Fruit fly (Drosophila melanogaster) whole organism, larva: ENCODE data around the gene Gr93a.

Experiments
- noc ChIP-seq: fragments of 200-800 bp; sonication (Bioruptor generic); optimal IDR thresholded peaks from 3 replicates; lab custom pipeline; 2019; ENCODE audit warnings: missing biosample characterization, mild to moderate bottlenecking, missing genetic modification characterization, moderate library complexity

Gr93a gene

DNA sequence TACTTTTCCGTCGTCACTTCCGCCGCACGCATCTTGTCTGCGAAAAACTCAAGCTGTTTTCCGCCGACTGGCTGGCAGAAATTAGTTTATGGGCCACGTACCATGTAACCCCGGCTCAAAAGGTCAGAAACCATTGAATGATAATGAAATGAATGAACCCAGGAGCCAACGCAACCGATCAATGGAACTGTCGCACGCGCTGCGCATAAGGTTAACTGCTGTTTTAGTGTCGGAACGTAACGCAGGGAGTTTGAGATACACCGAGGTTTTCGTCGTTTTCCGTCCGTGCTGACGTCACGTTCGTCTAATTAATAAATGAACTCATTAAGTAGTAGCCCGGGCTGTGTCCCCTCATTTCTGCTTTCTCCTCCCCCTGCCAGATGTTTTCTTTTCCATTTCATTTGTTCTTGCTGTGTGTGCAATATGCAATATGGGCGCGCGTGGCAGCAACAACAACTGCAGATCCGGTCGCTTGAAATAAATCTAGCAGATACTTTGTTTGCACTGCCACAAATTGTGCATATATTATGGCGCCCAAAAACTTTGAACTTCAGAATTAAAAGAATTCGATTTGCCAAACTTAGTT lies 26.1 kb downstream of the Gr93a start:
- TF ChIP-seq noc, result no peak

dm6 chr3R:21859509-21859908 lies 27.2 kb downstream of the Gr93a start:
- no peak for TF ChIP-seq noc

- TF ChIP-seq noc, result no peak
These were observed 30.0 kb downstream of the Gr93a start for dm6 chr3R:21862137-21862850.

- no peak for TF ChIP-seq noc
These were observed 30.6 kb downstream of the Gr93a start for dm6 chr3R:21862868-21863267.

DNA sequence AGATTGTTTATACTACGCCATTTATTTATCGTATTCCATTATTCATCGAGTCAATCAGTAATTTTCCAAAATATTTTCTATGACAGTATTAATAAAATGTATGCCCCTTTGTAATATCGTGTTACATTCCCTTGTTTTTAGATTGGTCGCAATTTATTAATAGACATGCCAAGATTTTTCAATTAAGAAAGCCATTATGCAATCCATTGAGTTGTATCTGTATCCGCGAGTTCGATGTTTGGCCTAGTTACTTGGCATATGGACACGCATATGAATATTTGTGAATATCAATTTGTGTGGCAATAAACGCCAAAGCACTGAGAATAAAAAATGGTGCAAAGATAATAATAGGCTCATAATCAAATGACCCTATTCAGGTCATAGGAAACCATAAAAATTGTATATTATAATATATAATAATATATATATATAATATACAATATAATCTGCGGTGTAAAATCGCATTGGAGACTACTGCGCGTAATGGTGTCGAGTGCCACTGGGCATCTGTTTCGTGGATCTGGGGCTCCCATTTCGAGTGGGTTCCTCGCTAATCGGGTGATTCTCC lies 31.6 kb downstream of the Gr93a start:
- TF ChIP-seq noc, result no peak

dm6 chr3R:21864484-21864883 lies 32.2 kb downstream of the Gr93a start:
- no peak for TF ChIP-seq noc

- TF ChIP-seq noc, result no peak
These were observed 32.7 kb downstream of the Gr93a start, which contains the start of gene lsn for dm6 chr3R:21864992-21865391. TSS of gene lsn (plus strand) at chr3R:21865168.

DNA sequence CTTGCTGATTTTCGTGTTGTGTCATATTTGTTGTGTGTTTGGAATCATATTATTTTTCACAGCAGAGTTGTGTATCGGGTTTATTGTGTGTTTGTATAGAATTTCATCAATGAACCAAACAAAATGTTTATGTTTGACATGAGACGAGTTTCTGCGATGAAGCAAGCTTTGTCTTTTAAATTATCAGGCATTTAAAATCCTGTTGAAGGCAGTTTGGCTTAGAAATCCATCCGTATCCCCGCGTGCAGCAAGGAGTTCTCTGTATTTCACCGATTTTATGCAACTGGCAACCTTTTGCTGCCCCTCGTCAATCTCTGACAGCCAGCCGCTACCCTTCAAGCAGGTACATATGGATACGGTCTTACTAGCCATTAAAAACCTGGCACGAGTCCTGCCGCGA lies 35.5 kb downstream of the Gr93a start, which contains the start of the genes CG6569 and Cby:
TSS of gene CG6569 (minus strand) at position 101 of the 400 bp plus-strand sequence.
TSS of gene Cby (plus strand) at position 185 of the 400 bp plus-strand sequence.
- no peak for TF ChIP-seq noc

DNA sequence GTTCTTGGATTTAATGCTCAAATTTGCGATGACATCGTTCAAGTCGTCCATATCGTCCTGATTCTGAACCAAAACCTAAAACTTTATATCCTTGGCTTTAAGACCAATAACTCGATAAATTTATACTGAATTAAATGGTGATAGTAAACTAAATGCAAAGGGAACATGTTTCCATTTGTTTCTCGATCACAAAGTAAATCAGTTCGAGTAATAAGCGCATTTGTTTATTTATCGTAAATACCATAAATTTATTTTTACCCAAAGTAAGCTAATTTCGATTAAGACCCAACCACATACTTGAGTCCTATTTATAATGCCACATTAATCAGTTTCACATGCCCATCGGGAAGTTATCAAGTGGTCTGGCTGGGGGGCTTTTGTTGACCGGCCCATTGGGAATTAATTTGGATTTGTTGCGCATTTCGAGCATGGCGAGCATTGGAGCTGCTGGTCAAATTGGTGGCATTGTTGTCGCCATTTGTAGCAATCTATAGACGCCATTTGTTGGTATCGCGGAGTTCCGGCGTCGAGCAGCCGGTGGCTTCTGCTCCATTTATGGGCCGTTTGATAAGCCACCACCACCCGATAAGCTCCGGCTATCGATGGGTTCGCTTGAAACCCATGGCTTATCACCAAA lies 37.3 kb downstream of the Gr93a start, which contains the start of gene CG31174:
TSS of gene CG31174 (minus strand) at position 51 of the 637 bp plus-strand sequence.
- no peak for TF ChIP-seq noc

DNA sequence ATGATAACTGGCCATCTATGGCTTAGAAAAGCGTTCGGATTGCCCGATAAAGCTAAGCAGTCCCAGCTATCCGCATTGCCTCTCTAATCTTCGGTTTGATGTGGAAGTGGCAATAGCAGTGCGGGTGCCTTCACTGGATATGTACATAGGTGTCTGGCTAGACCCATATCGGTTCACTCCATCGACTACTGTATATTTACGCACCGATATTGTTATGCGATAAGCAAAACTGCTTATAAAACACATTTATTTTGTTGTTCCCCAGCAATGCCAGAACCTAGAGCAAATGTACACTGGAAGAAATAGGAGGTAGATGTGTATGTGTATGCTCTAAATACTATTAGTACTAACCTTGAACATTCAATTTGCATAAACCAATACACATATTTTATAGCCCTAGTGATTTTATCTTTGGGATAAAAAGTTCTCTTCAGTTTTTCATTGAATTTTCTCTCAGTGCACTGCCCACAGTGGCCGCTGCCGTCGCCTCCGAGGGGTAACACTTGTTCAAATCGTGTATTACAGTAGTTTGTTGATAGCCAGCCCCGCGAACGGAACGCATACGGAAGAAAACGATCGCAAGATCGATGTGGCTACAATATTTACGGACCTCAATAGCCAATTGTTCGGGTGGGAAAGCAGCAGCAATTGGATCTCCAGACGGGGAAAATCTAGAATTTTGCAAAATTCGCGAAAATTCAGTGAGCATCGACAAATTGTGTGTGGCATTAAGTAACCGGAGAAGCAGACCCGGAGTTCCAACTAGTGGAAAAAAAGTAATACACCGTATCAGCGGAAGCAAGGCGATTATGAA lies 38.1 kb downstream of the Gr93a start, which contains the start of gene CG31431:
TSS of gene CG31431 (plus strand) at position 524 of the 814 bp plus-strand sequence.
- peak; percentile 99 for TF ChIP-seq noc

DNA sequence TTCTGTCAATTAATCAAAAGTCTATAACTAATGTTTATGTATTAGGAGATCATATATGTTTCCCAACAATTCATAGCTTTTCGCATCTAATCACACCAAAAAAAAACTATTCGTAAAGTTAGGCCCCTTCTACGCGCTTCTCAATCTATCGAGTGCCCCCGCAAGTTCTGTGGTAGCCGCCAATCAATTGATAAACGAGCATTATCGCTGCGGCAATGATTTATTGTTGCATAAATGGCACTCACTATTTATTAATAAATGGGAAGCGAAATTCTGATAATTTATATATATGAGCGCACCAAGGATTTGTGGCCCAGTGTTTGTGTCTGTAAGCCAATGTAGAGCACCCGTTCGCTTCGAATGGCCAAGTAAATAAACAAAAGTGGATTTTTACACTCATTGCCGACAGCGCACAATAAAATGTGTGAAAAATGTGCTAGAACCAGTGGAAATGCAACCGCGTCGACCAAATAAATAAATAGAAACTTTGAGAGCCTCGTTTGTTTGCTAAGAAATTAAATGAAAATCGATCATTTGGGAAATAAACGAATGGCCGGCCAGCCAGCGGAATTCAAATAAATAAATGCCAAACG lies 39.1 kb downstream of the Gr93a start:
- TF ChIP-seq noc, result peak; percentile 13

DNA sequence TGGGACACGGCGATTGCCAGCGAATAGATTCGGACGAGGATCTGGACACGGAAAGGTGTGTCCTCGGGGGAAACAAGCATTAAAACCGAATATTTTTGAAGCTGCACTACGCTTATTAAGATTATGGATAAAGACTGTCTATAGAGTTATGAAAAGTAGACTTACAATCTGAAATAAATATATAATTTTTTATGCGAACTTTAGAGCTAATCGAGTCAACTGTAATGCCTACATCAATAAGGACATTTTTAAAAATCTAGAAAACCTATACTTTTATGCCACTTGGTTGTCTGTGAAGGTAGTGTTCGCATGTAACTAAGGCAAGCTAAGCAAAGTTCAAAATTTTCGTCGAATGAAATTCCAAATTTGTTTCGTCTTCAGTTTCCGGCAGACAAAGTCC lies 41.1 kb downstream of the Gr93a start, which contains the start of gene CG31178:
TSS of gene CG31178 (plus strand) at position 301 of the 400 bp plus-strand sequence.
- no peak for TF ChIP-seq noc

DNA sequence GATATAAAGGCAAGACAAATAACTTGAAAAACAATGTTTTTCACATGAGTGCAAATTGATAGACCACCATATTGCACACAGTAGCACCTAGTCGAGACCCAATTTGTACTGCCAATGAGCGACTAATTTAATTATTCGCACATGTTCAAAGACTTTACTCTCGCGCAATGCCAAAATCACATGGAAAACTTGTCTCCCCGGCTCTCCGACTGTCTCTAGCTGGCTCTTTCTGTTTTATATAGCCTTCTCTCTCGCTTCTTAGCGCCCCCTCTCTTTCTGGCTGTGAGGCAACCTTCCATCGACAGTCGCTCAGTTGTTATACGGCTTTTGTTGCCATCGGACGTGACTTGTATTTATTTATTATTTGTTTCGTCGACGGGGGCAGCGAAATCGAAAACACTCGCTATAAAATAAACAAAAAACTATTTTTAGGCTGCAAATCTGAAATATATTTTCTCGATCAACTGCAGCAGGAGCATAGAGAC lies 42.7 kb downstream of the Gr93a start, which contains the start of gene CG6656:
TSS of gene CG6656 (plus strand) at position 312 of the 485 bp plus-strand sequence.
- TF ChIP-seq noc, result peak; percentile 46

- TF ChIP-seq noc, result no peak
These were observed 45.3 kb downstream of the Gr93a start, which contains the start of gene P5CDh2 for dm6 chr3R:21877636-21878035. TSS of gene P5CDh2 (plus strand) at chr3R:21877936.

DNA sequence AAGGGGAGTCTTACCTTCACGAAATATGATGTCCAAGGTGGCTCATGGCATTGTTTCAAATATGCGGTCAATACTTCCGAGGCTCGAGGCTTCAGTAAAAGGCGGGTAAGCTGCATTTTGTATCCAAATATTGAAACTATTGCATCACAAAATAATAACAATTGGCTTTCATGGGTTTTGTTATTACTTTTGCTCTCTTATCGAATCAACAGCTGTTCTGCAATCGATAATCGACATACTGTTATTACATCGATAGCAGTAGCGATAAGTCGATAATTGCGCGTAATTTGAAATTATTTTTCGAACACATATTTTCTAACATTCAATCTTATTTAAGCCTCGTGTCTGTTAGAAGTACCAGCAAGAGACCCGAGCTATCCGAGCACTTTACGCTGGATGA lies 46.2 kb downstream of the Gr93a start, which contains the start of gene CG34148:
TSS of gene CG34148 (minus strand) at position 214 of the 400 bp plus-strand sequence.
- TF ChIP-seq noc, result no peak
